Fruit fly (Drosophila melanogaster): ENCODE data around the gene CG9701.

CG9701 gene

dm6 chr3L:16693844-16694243 lies 39.5 kb upstream of the CG9701 start (continued):
- TF ChIP-seq grn (GFP tag; optimal IDR thresholded peaks at IDR 0.05) (peak; percentile 96), chinmo (GFP tag; IDR thresholded peaks at IDR 0.05; ENCODE audit: partially characterized antibody) (0 out of 4 replicates have a peak, but pooled peaks have one; percentile 48), shn (GFP tag; optimal IDR thresholded peaks at IDR 0.05) (no peak), ash1 (GFP tag; optimal IDR thresholded peaks at IDR 0.05) (no peak), CG15696 (tag; optimal IDR thresholded peaks at IDR 0.05) (no peak), maf-S (GFP tag; optimal IDR thresholded peaks at IDR 0.05) (no peak), CG8290 (GFP tag; optimal IDR thresholded peaks at IDR 0.05) (no peak), CG8290 (tag; optimal IDR thresholded peaks at IDR 0.05) (peak in 1 of 2 experiments; percentile 42), CG9932 (GFP tag; IDR thresholded peaks at IDR 0.05) (no peak), CG2712 (tag; optimal IDR thresholded peaks at IDR 0.05) (no peak), Xrp1 (GFP tag; IDR thresholded peaks at IDR 0.05) (no peak), Vsx1 (GFP tag; optimal IDR thresholded peaks at IDR 0.05) (peak; percentile 52), CG17802 (tag; optimal IDR thresholded peaks at IDR 0.05) (no peak), ftz-f1 (GFP tag; optimal IDR thresholded peaks at IDR 0.05) (peak; percentile 57), CG14860 (GFP tag; IDR thresholded peaks at IDR 0.05; ENCODE audit: partially characterized antibody) (no peak), CG14667 (GFP tag; IDR thresholded peaks at IDR 0.05) (no peak), HmgZ (tag; optimal IDR thresholded peaks at IDR 0.05) (peak; percentile 18), E2f1 (GFP tag; IDR thresholded peaks at IDR 0.05) (no peak), CG2875 (GFP tag; optimal IDR thresholded peaks at IDR 0.05) (no peak), org-1 (GFP tag; optimal IDR thresholded peaks at IDR 0.05) (no peak), Abd-B (GFP tag; optimal IDR thresholded peaks at IDR 0.05) (no peak)

dm6 chr3L:16695076-16695847 lies 38.1 kb upstream of the CG9701 start:
- TF ChIP-seq Max (GFP tag; optimal IDR thresholded peaks at IDR 0.05) (no peak), CG2120 (GFP tag; optimal IDR thresholded peaks at IDR 0.05) (no peak), CG31388 (GFP tag; optimal IDR thresholded peaks at IDR 0.05) (no peak), CG17912 (GFP tag; optimal IDR thresholded peaks at IDR 0.05) (no peak), bsh (GFP tag; optimal IDR thresholded peaks at IDR 0.05) (no peak), ham (GFP tag; IDR thresholded peaks at IDR 0.05) (no peak), chinmo (GFP tag; IDR thresholded peaks at IDR 0.05; ENCODE audit: partially characterized antibody) (0 out of 4 replicates have a peak, but pooled peaks have one; percentile 52), CG12299 (tag; optimal IDR thresholded peaks at IDR 0.05) (no peak), CG4820 (GFP tag; optimal IDR thresholded peaks at IDR 0.05) (no peak), Hr78 (GFP tag; optimal IDR thresholded peaks at IDR 0.05) (peak in 1 of 2 experiments; percentile 69), Mes4 (GFP tag; optimal IDR thresholded peaks at IDR 0.05) (no peak), sqz (GFP tag; optimal IDR thresholded peaks at IDR 0.05) (peak; percentile 18), CG16863 (GFP tag; optimal IDR thresholded peaks at IDR 0.05) (no peak), CG11695 (GFP tag; IDR thresholded peaks at IDR 0.05) (0 out of 3 replicates have a peak, but pooled peaks have one; percentile 8), CG10321 (GFP tag; IDR thresholded peaks at IDR 0.05) (0 out of 2 replicates have a peak, but pooled peaks have one; percentile 8), Fer1 (GFP tag; optimal IDR thresholded peaks at IDR 0.05) (no peak), Six4 (GFP tag; optimal IDR thresholded peaks at IDR 0.05) (no peak), ara (GFP tag; IDR thresholded peaks at IDR 0.05) (no peak), CG8359 (GFP tag; optimal IDR thresholded peaks at IDR 0.05; ENCODE audit: borderline replicate concordance) (no peak), CG9876 (GFP tag; optimal IDR thresholded peaks at IDR 0.05) (no peak), dm (GFP tag; optimal IDR thresholded peaks at IDR 0.05) (no peak), oc (tag; optimal IDR thresholded peaks at IDR 0.05) (peak; percentile 31), sd (tag; optimal IDR thresholded peaks at IDR 0.05) (peak; percentile 68), Stat92E (GFP tag; optimal IDR thresholded peaks at IDR 0.05) (no peak), CG7372 (GFP tag; IDR thresholded peaks at IDR 0.05) (no peak), pzg (GFP tag; optimal IDR thresholded peaks at IDR 0.05) (no peak), CG13624 (GFP tag; optimal IDR thresholded peaks at IDR 0.05) (no peak), Blimp-1 (GFP tag; optimal IDR thresholded peaks at IDR 0.05) (peak; percentile 77), CG33557 (GFP tag; optimal IDR thresholded peaks at IDR 0.05) (peak; percentile 12)
